Fruit fly (Drosophila melanogaster) whole organism, embryonic: Measurements from ENCODE around the gene Sps2.

Experiments used
- BEAF-32 ChIP-seq: fragments of 200-800 bp; sonication (Bioruptor generic); optimal IDR thresholded peaks from 3 replicates; lab custom pipeline; 2017; ENCODE audit warnings: missing biosample characterization, missing genetic modification characterization, mild to moderate bottlenecking, moderate library complexity, missing genetic modification reagents
- CG10267 ChIP-seq: fragments of 200-800 bp; sonication (Bioruptor generic); optimal IDR thresholded peaks from 2 replicates; lab custom pipeline; 2018; ENCODE audit warnings: missing biosample characterization, mild to moderate bottlenecking, missing genetic modification characterization, moderate library complexity
- CG10979 ChIP-seq: fragments of 200-800 bp; sonication (Bioruptor generic); optimal IDR thresholded peaks from 2 replicates; lab custom pipeline; 2018; ENCODE audit warnings: missing biosample characterization, mild to moderate bottlenecking, missing genetic modification characterization, moderate library complexity
- CG13424 ChIP-seq: fragments of 200-800 bp; sonication (Bioruptor generic); optimal IDR thresholded peaks from 2 replicates; lab custom pipeline; 2019; ENCODE audit warnings: missing biosample characterization, mild to moderate bottlenecking, missing genetic modification characterization, moderate library complexity
- CG13624 ChIP-seq: fragments of 200-800 bp; sonication (Bioruptor generic); optimal IDR thresholded peaks from 2 replicates; lab custom pipeline; 2016; ENCODE audit warnings: missing biosample characterization, missing genetic modification characterization
- CG14710 ChIP-seq: fragments of 200-800 bp; sonication (Bioruptor generic); optimal IDR thresholded peaks from 3 replicates; lab custom pipeline; 2019; ENCODE audit warnings: missing biosample characterization, mild to moderate bottlenecking, missing genetic modification characterization, moderate library complexity
- CG14860 ChIP-seq: fragments of 200-800 bp; sonication (Bioruptor generic); IDR thresholded peaks from 3 replicates; pipeline ENCODE4 v1.3.6; 2022; ENCODE audit warnings: missing biosample characterization, missing genetic modification characterization; ENCODE audit not compliant: partially characterized antibody
- CG15601 ChIP-seq: fragments of 200-800 bp; sonication (Bioruptor generic); optimal IDR thresholded peaks from 3 replicates; lab custom pipeline; 2019; ENCODE audit warnings: missing biosample characterization, mild to moderate bottlenecking, missing genetic modification characterization, moderate library complexity
- CG17328 ChIP-seq: fragments of 200-800 bp; sonication (Bioruptor generic); IDR thresholded peaks from 2 replicates; pipeline ENCODE4 v1.3.6; 2022; ENCODE audit warnings: missing biosample characterization, missing genetic modification characterization
- CG17361 ChIP-seq: fragments of 200-800 bp; sonication (Bioruptor generic); IDR thresholded peaks from 3 replicates; pipeline ENCODE4 v1.3.6; 2022; ENCODE audit warnings: missing biosample characterization, missing genetic modification characterization
- CG17802 ChIP-seq: fragments of 200-800 bp; sonication (Bioruptor generic); optimal IDR thresholded peaks from 2 replicates; lab custom pipeline; 2018; ENCODE audit warnings: missing biosample characterization, mild to moderate bottlenecking, missing genetic modification characterization, moderate library complexity
- CG18011 ChIP-seq: fragments of 200-800 bp; sonication (Bioruptor generic); optimal IDR thresholded peaks from 2 replicates; lab custom pipeline; 2017; ENCODE audit warnings: missing biosample characterization, missing genetic modification characterization, mild to moderate bottlenecking, moderate library complexity, missing genotype
- CG2116 ChIP-seq: fragments of 200-800 bp; sonication (Bioruptor generic); optimal IDR thresholded peaks from 3 replicates; lab custom pipeline; 2018; ENCODE audit warnings: missing biosample characterization, mild to moderate bottlenecking, missing genetic modification characterization
- CG2120 ChIP-seq: fragments of 200-800 bp; sonication (Bioruptor generic); optimal IDR thresholded peaks from 3 replicates; lab custom pipeline; 2016; ENCODE audit warnings: missing biosample characterization, missing genetic modification characterization
- CG30020 ChIP-seq: fragments of 200-800 bp; optimal IDR thresholded peaks from 2 replicates; lab custom pipeline; 2019; ENCODE audit warnings: missing biosample characterization, mild to moderate bottlenecking, missing genetic modification characterization, moderate library complexity
- CG31441 ChIP-seq: fragments of 200-800 bp; sonication (Bioruptor generic); IDR thresholded peaks from 2 replicates; pipeline ENCODE4 v1.3.6; 2022; ENCODE audit warnings: missing biosample characterization, missing genetic modification characterization
- CG6765 ChIP-seq: fragments of 200-800 bp; sonication (Bioruptor generic); optimal IDR thresholded peaks from 3 replicates; lab custom pipeline; 2017; ENCODE audit warnings: missing biosample characterization, mild to moderate bottlenecking, missing genetic modification characterization
- CG8388 ChIP-seq: fragments of 200-800 bp; sonication (Bioruptor generic); optimal IDR thresholded peaks from 2 replicates; lab custom pipeline; 2019; ENCODE audit warnings: missing biosample characterization, mild to moderate bottlenecking, missing genetic modification characterization, moderate library complexity
- CG9609 ChIP-seq: fragments of 200-800 bp; sonication (Bioruptor generic); optimal IDR thresholded peaks from 3 replicates; lab custom pipeline; 2016; ENCODE audit warnings: missing biosample characterization, missing genetic modification characterization
- Dad ChIP-seq: fragments of 200-800 bp; sonication (Bioruptor generic); optimal IDR thresholded peaks from 3 replicates; lab custom pipeline; 2016; ENCODE audit warnings: missing biosample characterization, missing genetic modification characterization
- Dp ChIP-seq: fragments of 200-800 bp; sonication (Bioruptor generic); optimal IDR thresholded peaks from 2 replicates; lab custom pipeline; 2018; ENCODE audit warnings: missing biosample characterization, mild to moderate bottlenecking, missing genetic modification characterization, moderate library complexity
- E2f1 ChIP-seq: fragments of 200-800 bp; sonication (Bioruptor generic); IDR thresholded peaks from 2 replicates; pipeline ENCODE4 v1.3.6; 2022; ENCODE audit warnings: missing biosample characterization, missing genetic modification characterization
- E2f2 ChIP-seq: fragments of 200-800 bp; sonication (Bioruptor generic); IDR thresholded peaks from 2 replicates; pipeline ENCODE4 v1.3.6; 2022; ENCODE audit warnings: missing biosample characterization, missing genetic modification characterization
- GATAe ChIP-seq: fragments of 200-800 bp; sonication (Bioruptor generic); conservative IDR thresholded peaks from 2 replicates; pipeline ENCODE4 v1.3.6; 2022; ENCODE audit warnings: missing biosample characterization, missing genetic modification characterization
- Hmr ChIP-seq: fragments of 200-800 bp; sonication (Bioruptor generic); optimal IDR thresholded peaks from 3 replicates; lab custom pipeline; 2017; ENCODE audit warnings: mild to moderate bottlenecking, missing biosample characterization, missing genetic modification reagents, missing genetic modification characterization
- Jarid2 ChIP-seq: fragments of 200-800 bp; sonication (Bioruptor generic); optimal IDR thresholded peaks from 3 replicates; lab custom pipeline; 2017; ENCODE audit warnings: mild to moderate bottlenecking, missing biosample characterization, missing genetic modification reagents, missing genetic modification characterization
- MESR4 ChIP-seq: fragments of 200-800 bp; sonication (Bioruptor generic); optimal IDR thresholded peaks from 2 replicates; lab custom pipeline; 2018; ENCODE audit warnings: missing biosample characterization, mild to moderate bottlenecking, missing genetic modification characterization, moderate library complexity
- Max ChIP-seq: fragments of 200-800 bp; sonication (Bioruptor generic); optimal IDR thresholded peaks from 2 replicates; lab custom pipeline; 2016; ENCODE audit warnings: missing biosample characterization, mild to moderate bottlenecking, missing genetic modification characterization
- Med ChIP-seq: fragments of 200-800 bp; sonication (Bioruptor generic); peaks from one replicate; lab custom pipeline; 2016; ENCODE audit warnings: missing biosample characterization, missing genetic modification characterization, mild to moderate bottlenecking, inconsistent platforms, moderate library complexity
- Neu2 ChIP-seq: fragments of 200-800 bp; sonication (Bioruptor generic); optimal IDR thresholded peaks from 3 replicates; lab custom pipeline; 2016; ENCODE audit warnings: missing biosample characterization, missing genetic modification characterization, borderline replicate concordance
- Opbp ChIP-seq: fragments of 200-800 bp; sonication (Bioruptor generic); IDR thresholded peaks from 3 replicates; pipeline ENCODE4 v1.3.6; 2022; ENCODE audit warnings: missing biosample characterization, missing genetic modification characterization; ENCODE audit not compliant: partially characterized antibody
- Pdp1 ChIP-seq, 2 experiments: fragments of 200-800 bp; sonication (Bioruptor generic); optimal IDR thresholded peaks; 3 replicates each; lab custom pipeline; 2016; ENCODE audit warnings: missing biosample characterization in 2 of 2, missing genetic modification characterization in 2 of 2, mild to moderate bottlenecking in 1 of 2, moderate library complexity in 1 of 2
- Sin3A ChIP-seq: fragments of >200 bp; optimal IDR thresholded peaks from 2 replicates; lab custom pipeline; 2018
- bbx ChIP-seq: fragments of 200-800 bp; sonication (Bioruptor generic); IDR thresholded peaks from 2 replicates; pipeline ENCODE4 v1.3.6; 2022; ENCODE audit warnings: missing biosample characterization, missing genetic modification characterization; ENCODE audit not compliant: partially characterized antibody
- caup ChIP-seq: fragments of 200-800 bp; sonication (Bioruptor generic); optimal IDR thresholded peaks from 3 replicates; lab custom pipeline; 2017; ENCODE audit warnings: missing biosample characterization, mild to moderate bottlenecking, missing genetic modification characterization, moderate library complexity; ENCODE audit not compliant: severe bottlenecking
- cg ChIP-seq: fragments of 200-800 bp; sonication (Bioruptor generic); optimal IDR thresholded peaks from 3 replicates; lab custom pipeline; 2019; ENCODE audit warnings: missing biosample characterization, mild to moderate bottlenecking, missing genetic modification characterization, moderate library complexity
- crc ChIP-seq: fragments of 200-800 bp; sonication (Bioruptor generic); optimal IDR thresholded peaks from 2 replicates; lab custom pipeline; 2016; ENCODE audit warnings: missing biosample characterization, missing genetic modification characterization
- grn ChIP-seq: fragments of 200-800 bp; sonication (Bioruptor generic); optimal IDR thresholded peaks from 3 replicates; lab custom pipeline; 2017; ENCODE audit warnings: missing biosample characterization, missing genetic modification characterization
- inv ChIP-seq: fragments of 200-800 bp; sonication (Bioruptor generic); IDR thresholded peaks from 2 replicates; pipeline ENCODE4 v1.3.6; 2022; ENCODE audit warnings: missing biosample characterization, missing genetic modification characterization; ENCODE audit not compliant: partially characterized antibody
- lilli ChIP-seq: fragments of 200-800 bp; sonication (Bioruptor generic); optimal IDR thresholded peaks from 3 replicates; lab custom pipeline; 2016; ENCODE audit warnings: missing biosample characterization, missing genetic modification characterization
- phol ChIP-seq: fragments of 200-800 bp; sonication (Bioruptor generic); optimal IDR thresholded peaks from 3 replicates; lab custom pipeline; 2018; ENCODE audit warnings: missing biosample characterization, mild to moderate bottlenecking, missing genetic modification characterization, moderate library complexity
- pzg ChIP-seq: fragments of 200-800 bp; sonication (Bioruptor generic); optimal IDR thresholded peaks from 3 replicates; lab custom pipeline; 2018; ENCODE audit warnings: missing biosample characterization, mild to moderate bottlenecking, missing genetic modification characterization, moderate library complexity
- row ChIP-seq: fragments of 200-800 bp; sonication (Bioruptor generic); IDR thresholded peaks from 3 replicates; pipeline ENCODE4 v1.3.6; 2022; ENCODE audit warnings: missing biosample characterization, missing genetic modification characterization
- sna ChIP-seq: fragments of 200-800 bp; sonication (Bioruptor generic); IDR thresholded peaks from 2 replicates; pipeline ENCODE4 v1.3.6; 2022; ENCODE audit warnings: missing biosample characterization, missing genetic modification characterization; ENCODE audit not compliant: partially characterized antibody
- ssp ChIP-seq: fragments of 200-800 bp; sonication (Bioruptor generic); IDR thresholded peaks from 2 replicates; pipeline ENCODE4 v1.3.6; 2022; ENCODE audit warnings: missing biosample characterization, missing genetic modification characterization
- tll ChIP-seq, 2 experiments: fragments of 200-800 bp in 1 of 2; fragments of >200 bp in 1 of 2; sonication (Bioruptor generic) in 1 of 2; optimal IDR thresholded peaks; 2 replicates each; lab custom pipeline; 2017 to 2019; ENCODE audit warnings: missing biosample characterization in 2 of 2, missing genetic modification characterization in 2 of 2, mild to moderate bottlenecking in 1 of 2, moderate library complexity in 1 of 2
- ttk ChIP-seq: fragments of 200-800 bp; sonication (Bioruptor generic); IDR thresholded peaks from 2 replicates; pipeline ENCODE4 v2.1.2; 2022; ENCODE audit warnings: missing biosample characterization, missing genetic modification characterization
- vfl ChIP-seq: fragments of 200-800 bp; sonication (Bioruptor generic); optimal IDR thresholded peaks from 2 replicates; lab custom pipeline; 2016; ENCODE audit warnings: missing biosample characterization, missing genetic modification characterization
- wek ChIP-seq: fragments of 200-800 bp; sonication (Bioruptor generic); optimal IDR thresholded peaks from 3 replicates; lab custom pipeline; 2018; ENCODE audit warnings: missing biosample characterization, mild to moderate bottlenecking, missing genetic modification characterization, moderate library complexity

The Sps2 gene

DNA sequence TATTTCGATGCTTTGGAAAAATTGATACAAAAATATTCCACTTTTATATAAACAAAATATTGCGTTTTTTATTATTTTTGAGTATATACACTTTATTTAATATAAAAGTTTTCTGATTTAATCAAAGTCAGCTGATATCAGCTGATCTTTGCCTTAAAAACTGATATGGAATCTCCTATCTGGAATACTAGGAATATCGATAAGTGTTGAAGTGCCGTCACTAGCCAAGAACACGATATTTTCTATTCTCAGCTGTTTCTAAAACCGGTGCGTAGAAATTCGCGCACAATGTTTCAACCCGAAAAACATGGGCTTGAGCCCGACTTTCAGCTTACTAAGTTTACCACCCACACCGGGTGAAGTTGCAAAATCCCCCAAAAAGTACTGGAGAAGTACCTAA, at the start of gene Sps2:
Sps2 (plus strand) TSS at position 124 of the 400 bp plus-strand sequence.
- TF ChIP-seq wek (GFP tag; lab: Kevin White, UChicago) (peak; percentile 4), Dad (GFP tag; lab: Kevin White, UChicago) (no peak), CG17361 (0 out of 3 replicates have a peak, but pooled peaks have one; percentile 15), Med (peak; percentile 81), Max (GFP tag; lab: Kevin White, UChicago) (peak; percentile 3), CG13424 (tag; lab: Kevin White, UChicago) (no peak), phol (peak; percentile 42), CG14860 (GFP tag; lab: Robert Waterston, UW) (peak; percentile 40; the same call in 1 of the 3 replicates), lilli (GFP tag; lab: Kevin White, UChicago) (peak; percentile 18), CG17328 (GFP tag; lab: Robert Waterston, UW) (peak; percentile 27; the same call in 1 of the 2 replicates), CG13624 (peak; percentile 30), caup (GFP tag; lab: Kevin White, UChicago) (no peak), inv (GFP tag; lab: Robert Waterston, UW) (peak; percentile 63), CG31441 (GFP tag; lab: Robert Waterston, UW) (0 out of 2 replicates have a peak, but pooled peaks have one; percentile 9), Pdp1 (GFP tag; optimal IDR thresholded peaks at IDR 0.05; lab: Kevin White, UChicago) (peak in 1 of 2 experiments; percentile 27), CG10267 (tag; lab: Kevin White, UChicago) (peak; percentile 19), CG2120 (GFP tag; lab: Kevin White, UChicago) (peak; percentile 18), tll (GFP tag; optimal IDR thresholded peaks at IDR 0.05; lab: Kevin White, UChicago) (peak in 1 of 2 experiments; percentile 44), sna (GFP tag; lab: Robert Waterston, UW) (peak; percentile 66), CG2116 (GFP tag; lab: Kevin White, UChicago) (peak; percentile 24), MESR4 (GFP tag; lab: Kevin White, UChicago) (peak; percentile 10), bbx (peak; percentile 78), row (GFP tag; lab: Robert Waterston, UW) (peak; percentile 77), CG9609 (GFP tag; lab: Kevin White, UChicago) (no peak), CG18011 (GFP tag; lab: Kevin White, UChicago) (no peak), GATAe (GFP tag; lab: Robert Waterston, UW) (peak; percentile 27; the same call in 1 of the 2 replicates), vfl (GFP tag; lab: Kevin White, UChicago) (no peak), grn (GFP tag; lab: Kevin White, UChicago) (peak; percentile 94), Jarid2 (no peak), CG6765 (GFP tag; lab: Kevin White, UChicago) (no peak), CG30020 (tag; lab: Kevin White, UChicago) (peak; percentile 85), Hmr (no peak), ttk (GFP tag; lab: Robert Waterston, UW) (no peak), CG10979 (tag; lab: Kevin White, UChicago) (peak; percentile 24), CG14710 (tag; lab: Kevin White, UChicago) (peak; percentile 45), BEAF-32 (GFP tag; lab: Kevin White, UChicago) (peak; percentile 78), CG8388 (GFP tag; lab: Kevin White, UChicago) (peak; percentile 51), Opbp (GFP tag; lab: Robert Waterston, UW) (peak; percentile 83), CG17802 (tag; lab: Kevin White, UChicago) (no peak), ssp (GFP tag; lab: Robert Waterston, UW) (peak; percentile 17; the same call in 1 of the 2 replicates), Neu2 (no peak), pzg (GFP tag; lab: Kevin White, UChicago) (peak; percentile 54), CG15601 (peak; percentile 30), E2f1 (GFP tag; lab: Robert Waterston, UW) (no peak), E2f2 (GFP tag; lab: Robert Waterston, UW) (peak; percentile 46; the same call in 1 of the 2 replicates), Dp (GFP tag; lab: Kevin White, UChicago) (peak; percentile 18), Sin3A (lab: Kevin White, UChicago) (no peak), cg (GFP tag; lab: Kevin White, UChicago) (no peak), crc (GFP tag; lab: Kevin White, UChicago) (no peak)
